Fruit fly (Drosophila melanogaster): Measurements from ENCODE around the gene mex1.

mex1 gene

dm6 chr3L:15563058-15563850 is 43.9 kb upstream of the mex1 start, which contains the start of the genes CG7739 and SCCRO (continued):
- TF ChIP-seq NfI (GFP tag; optimal IDR thresholded peaks at IDR 0.05) (peak; percentile 63), tx (GFP tag; optimal IDR thresholded peaks at IDR 0.05) (no peak), CG16813 (GFP tag; IDR thresholded peaks at IDR 0.05; ENCODE audit: partially characterized antibody) (peak; percentile 47; the same call in 2 of the 3 replicates), kay (GFP tag; optimal IDR thresholded peaks at IDR 0.05) (peak; percentile 61), pfk (GFP tag; optimal IDR thresholded peaks at IDR 0.05) (no peak), pzg (GFP tag; optimal IDR thresholded peaks at IDR 0.05) (peak; percentile 36), Rfx (GFP tag; IDR thresholded peaks at IDR 0.05) (peak; percentile 77), CG6791 (GFP tag; IDR thresholded peaks at IDR 0.05; ENCODE audit: partially characterized antibody) (peak; percentile 46; the same call in 2 of the 3 replicates), Atf3 (GFP tag; optimal IDR thresholded peaks at IDR 0.05) (no peak), CG12236 (GFP tag; optimal IDR thresholded peaks at IDR 0.05) (no peak), vvl (GFP tag; IDR thresholded peaks at IDR 0.05) (peak; percentile 82), Trl (optimal IDR thresholded peaks at IDR 0.05) (no peak), Trl (GFP tag; optimal IDR thresholded peaks at IDR 0.05) (peak; percentile 31), CG34376 (GFP tag; optimal IDR thresholded peaks at IDR 0.05) (peak; percentile 3), CG2116 (GFP tag; optimal IDR thresholded peaks at IDR 0.05) (peak; percentile 97), CG18476 (GFP tag; optimal IDR thresholded peaks at IDR 0.05) (peak; percentile 1), vfl (GFP tag; optimal IDR thresholded peaks at IDR 0.05) (peak; percentile 14), Dip2 (GFP tag; IDR thresholded peaks at IDR 0.05) (no peak)

- TF ChIP-seq Doc3 (GFP tag; IDR thresholded peaks at IDR 0.05; ENCODE audit: partially characterized antibody), result peak; percentile 27; the same call in 1 of the 3 replicates
- TF ChIP-seq gce (GFP tag; IDR thresholded peaks at IDR 0.05), result 0 out of 3 replicates have a peak, but pooled peaks have one; percentile 6
- no peak for TF ChIP-seq CG4282 (GFP tag; optimal IDR thresholded peaks at IDR 0.05)
- TF ChIP-seq CG7963 (GFP tag; IDR thresholded peaks at IDR 0.05; ENCODE audit: partially characterized antibody), result peak; percentile 50; the same call in 1 of the 3 replicates
- TF ChIP-seq Bgb (GFP tag; IDR thresholded peaks at IDR 0.05; ENCODE audit: partially characterized antibody), result peak; percentile 61
- no peak for TF ChIP-seq CG18476 (GFP tag; optimal IDR thresholded peaks at IDR 0.05)
- TF ChIP-seq Poxn (GFP tag; IDR thresholded peaks at IDR 0.05), result no peak
- TF ChIP-seq onecut (GFP tag; IDR thresholded peaks at IDR 0.05), result peak; percentile 98
- peak; percentile 30 for TF ChIP-seq CG1603 (tag; optimal IDR thresholded peaks at IDR 0.05)
- peak; percentile 80 for TF ChIP-seq MESR4 (GFP tag; optimal IDR thresholded peaks at IDR 0.05)
- no peak for TF ChIP-seq eve (GFP tag; optimal IDR thresholded peaks at IDR 0.05)
- peak; percentile 43; the same call in 1 of the 3 replicates for TF ChIP-seq knrl (GFP tag; IDR thresholded peaks at IDR 0.05; ENCODE audit: partially characterized antibody)
- peak; percentile 28; the same call in 1 of the 2 replicates for TF ChIP-seq nerfin-2 (GFP tag; IDR thresholded peaks at IDR 0.05; ENCODE audit: partially characterized antibody)
- TF ChIP-seq hb (GFP tag; IDR thresholded peaks at IDR 0.05; ENCODE audit: partially characterized antibody), result 0 out of 3 replicates have a peak, but pooled peaks have one; percentile 7
- TF ChIP-seq Fer1 (GFP tag; optimal IDR thresholded peaks at IDR 0.05), result peak; percentile 27
- TF ChIP-seq CG3163 (GFP tag; optimal IDR thresholded peaks at IDR 0.05), result no peak
- TF ChIP-seq CG11504 (tag; optimal IDR thresholded peaks at IDR 0.05), result no peak
- TF ChIP-seq HLH4C (GFP tag; IDR thresholded peaks at IDR 0.05; ENCODE audit: partially characterized antibody), result peak; percentile 52; the same call in 1 of the 3 replicates
- 0 out of 4 replicates have a peak, but pooled peaks have one; percentile 72 for TF ChIP-seq chinmo (GFP tag; IDR thresholded peaks at IDR 0.05; ENCODE audit: partially characterized antibody)
- TF ChIP-seq Sry-δ (GFP tag; optimal IDR thresholded peaks at IDR 0.05), result peak; percentile 38
These were observed 43.3 kb upstream of the mex1 start for dm6 chr3L:15562727-15563057.

Measured in whole organism, embryonic.